Fruit fly (Drosophila melanogaster) whole organism, wandering third instar larva: ENCODE results near the gene spn-A.

ENCODE experiments used
- Abd-B ChIP-seq: fragments of >200 bp; optimal IDR thresholded peaks from 2 replicates; lab custom pipeline; 2017; ENCODE audit warnings: missing biosample characterization, missing genetic modification characterization
- CG32264 ChIP-seq: fragments of 200-800 bp; sonication (Bioruptor generic); optimal IDR thresholded peaks from 2 replicates; lab custom pipeline; 2016; ENCODE audit warnings: missing biosample characterization, missing genetic modification characterization
- CG9705 ChIP-seq: fragments of 200-800 bp; sonication (Bioruptor generic); optimal IDR thresholded peaks from 2 replicates; lab custom pipeline; 2018; ENCODE audit warnings: missing biosample characterization, mild to moderate bottlenecking, missing genetic modification characterization
- CrebA ChIP-seq: fragments of 200-800 bp; sonication (Bioruptor generic); optimal IDR thresholded peaks from 2 replicates; lab custom pipeline; 2016; ENCODE audit warnings: missing biosample characterization, mild to moderate bottlenecking, missing genetic modification characterization, borderline replicate concordance
- Dfd ChIP-seq: fragments of >200 bp; optimal IDR thresholded peaks from 2 replicates; lab custom pipeline; 2017; ENCODE audit warnings: missing biosample characterization, missing genetic modification characterization
- Dif ChIP-seq: fragments of 200-275, 200-300 bp; sonication (Bioruptor generic); optimal IDR thresholded peaks from 2 replicates; lab custom pipeline; 2018; ENCODE audit warnings: missing biosample characterization, missing genetic modification characterization; ENCODE audit not compliant: partially characterized antibody
- GATAd ChIP-seq: sonication (Bioruptor generic); optimal IDR thresholded peaks from 2 replicates; lab custom pipeline; 2016; ENCODE audit warnings: missing biosample characterization, missing genetic modification characterization
- HLH106 ChIP-seq: fragments of 200-800 bp; optimal IDR thresholded peaks from 3 replicates; lab custom pipeline; 2019; ENCODE audit warnings: missing biosample characterization, mild to moderate bottlenecking, missing genetic modification characterization, moderate library complexity
- Hnf4 ChIP-seq: fragments of 200-800 bp; sonication (Bioruptor generic); optimal IDR thresholded peaks from 2 replicates; lab custom pipeline; 2016; ENCODE audit warnings: missing biosample characterization, mild to moderate bottlenecking, missing genetic modification characterization
- Hr78 ChIP-seq: fragments of >200 bp; optimal IDR thresholded peaks from 2 replicates; lab custom pipeline; 2017; ENCODE audit warnings: missing biosample characterization, missing genetic modification characterization
- Hr83 ChIP-seq: fragments of 200-300 bp; sonication (Bioruptor generic); optimal IDR thresholded peaks from 2 replicates; lab custom pipeline; 2016; ENCODE audit warnings: missing biosample characterization, mild to moderate bottlenecking, missing genetic modification characterization, moderate library complexity; ENCODE audit not compliant: poor library complexity, severe bottlenecking
- Jra ChIP-seq: sonication (Bioruptor generic); optimal IDR thresholded peaks from 2 replicates; lab custom pipeline; 2016; ENCODE audit warnings: missing biosample characterization, missing genetic modification characterization
- Mio ChIP-seq: sonication (Bioruptor generic); optimal IDR thresholded peaks from 2 replicates; lab custom pipeline; 2016; ENCODE audit warnings: missing biosample characterization, missing genetic modification characterization
- Myc ChIP-seq: fragments of >200 bp; optimal IDR thresholded peaks from 2 replicates; lab custom pipeline; 2017
- N ChIP-seq: fragments of >200 bp; optimal IDR thresholded peaks from 2 replicates; lab custom pipeline; 2018; ENCODE audit warnings: missing biosample characterization, missing external identifiers, missing genetic modification characterization
- OdsH ChIP-seq: fragments of 200-800 bp; sonication (Bioruptor generic); optimal IDR thresholded peaks from 2 replicates; lab custom pipeline; 2016; ENCODE audit warnings: missing biosample characterization, mild to moderate bottlenecking, missing genetic modification characterization
- Rel ChIP-seq, 2 experiments: fragments of 200-800 bp; sonication (Bioruptor generic) in 1 of 2; optimal IDR thresholded peaks; 2 replicates in 1 of 2; 3 replicates in 1 of 2; lab custom pipeline; 2016 to 2019; ENCODE audit warnings: mild to moderate bottlenecking in 2 of 2, missing biosample characterization in 2 of 2, missing genetic modification characterization in 2 of 2, moderate library complexity in 1 of 2
- Sp1 ChIP-seq: fragments of 200-800 bp; sonication (Bioruptor generic); optimal IDR thresholded peaks from 3 replicates; lab custom pipeline; 2019; ENCODE audit warnings: missing biosample characterization, mild to moderate bottlenecking, missing genetic modification characterization, moderate library complexity
- Vsx2 ChIP-seq: fragments of 200-300, 225-300 bp; sonication (Bioruptor generic); optimal IDR thresholded peaks from 2 replicates; lab custom pipeline; 2018; ENCODE audit warnings: missing biosample characterization, missing genetic modification characterization; ENCODE audit not compliant: partially characterized antibody
- br ChIP-seq: fragments of 200-800 bp; sonication (Bioruptor generic); optimal IDR thresholded peaks from 2 replicates; lab custom pipeline; 2016; ENCODE audit warnings: missing biosample characterization, missing genetic modification characterization
- brk ChIP-seq: fragments of 200-800 bp; sonication (Bioruptor generic); optimal IDR thresholded peaks from 2 replicates; lab custom pipeline; 2016; ENCODE audit warnings: missing biosample characterization, mild to moderate bottlenecking, missing genetic modification characterization
- dl ChIP-seq, 2 experiments: fragments of 175-275, 200-275 bp in 1 of 2; fragments of 200-275 bp in 1 of 2; sonication (Bioruptor generic); optimal IDR thresholded peaks; lab custom pipeline; 2018; ENCODE audit warnings: mild to moderate bottlenecking in 2 of 2, missing biosample characterization in 2 of 2, missing genetic modification characterization in 2 of 2, moderate library complexity in 2 of 2; ENCODE audit not compliant: partially characterized antibody in 2 of 2, insufficient read depth in 1 of 2
- dmrt93B ChIP-seq: fragments of 200-800 bp; sonication (Bioruptor generic); optimal IDR thresholded peaks from 2 replicates; lab custom pipeline; 2018; ENCODE audit warnings: missing biosample characterization, mild to moderate bottlenecking, missing genetic modification characterization
- dsf ChIP-seq: sonication (Bioruptor generic); optimal IDR thresholded peaks from 2 replicates; lab custom pipeline; 2016; ENCODE audit warnings: missing biosample characterization, missing genetic modification characterization, borderline replicate concordance
- ey ChIP-seq: fragments of 200-800 bp; sonication (Bioruptor generic); optimal IDR thresholded peaks from 2 replicates; lab custom pipeline; 2016; ENCODE audit warnings: missing biosample characterization, missing genetic modification characterization
- foxo ChIP-seq, 2 experiments: fragments of 200-800 bp; sonication (Bioruptor generic); optimal IDR thresholded peaks; 2 replicates in 1 of 2; 3 replicates in 1 of 2; lab custom pipeline; 2016 to 2017; ENCODE audit warnings: missing biosample characterization in 2 of 2, missing genetic modification characterization in 2 of 2
- fru ChIP-seq: fragments of 200-800 bp; sonication (Bioruptor generic); optimal IDR thresholded peaks from 3 replicates; lab custom pipeline; 2016; ENCODE audit warnings: missing biosample characterization, mild to moderate bottlenecking, missing genetic modification characterization
- h ChIP-seq: fragments of 200-800 bp; sonication (Bioruptor generic); optimal IDR thresholded peaks from 3 replicates; lab custom pipeline; 2016; ENCODE audit warnings: missing biosample characterization, mild to moderate bottlenecking, missing genetic modification characterization
- jim ChIP-seq: fragments of 175-275, 200-325 bp; sonication (Bioruptor generic); optimal IDR thresholded peaks from 2 replicates; lab custom pipeline; 2016; ENCODE audit warnings: missing biosample characterization, mild to moderate bottlenecking, missing genetic modification characterization
- lola ChIP-seq: fragments of >200 bp; optimal IDR thresholded peaks from 2 replicates; lab custom pipeline; 2017; ENCODE audit warnings: missing biosample characterization, missing genetic modification characterization
- pan ChIP-seq: fragments of >200 bp; optimal IDR thresholded peaks from 2 replicates; lab custom pipeline; 2017
- psq ChIP-seq: fragments of 200-800 bp; sonication (Bioruptor generic); optimal IDR thresholded peaks from 3 replicates; lab custom pipeline; 2017; ENCODE audit warnings: missing biosample characterization, mild to moderate bottlenecking, missing genetic modification characterization, moderate library complexity
- rgr ChIP-seq: fragments of 200-800 bp; sonication (Bioruptor generic); optimal IDR thresholded peaks from 3 replicates; lab custom pipeline; 2016; ENCODE audit warnings: missing biosample characterization, mild to moderate bottlenecking, missing genetic modification characterization
- sage ChIP-seq: fragments of 200-800 bp; sonication (Bioruptor generic); optimal IDR thresholded peaks from 2 replicates; lab custom pipeline; 2016; ENCODE audit warnings: missing biosample characterization, mild to moderate bottlenecking, missing genetic modification characterization
- sv ChIP-seq: fragments of 200-800 bp; sonication (Bioruptor generic); optimal IDR thresholded peaks from 3 replicates; lab custom pipeline; 2016; ENCODE audit warnings: missing biosample characterization, missing genetic modification characterization
- tai ChIP-seq: sonication (Bioruptor generic); optimal IDR thresholded peaks from 2 replicates; lab custom pipeline; 2016; ENCODE audit warnings: missing biosample characterization, missing genetic modification characterization
- usp ChIP-seq: fragments of >200 bp; optimal IDR thresholded peaks from 2 replicates; lab custom pipeline; 2017; ENCODE audit warnings: missing biosample characterization, missing genetic modification characterization
- woc ChIP-seq: sonication (Bioruptor generic); optimal IDR thresholded peaks from 2 replicates; lab custom pipeline; 2016; ENCODE audit warnings: missing biosample characterization, mild to moderate bottlenecking, missing genetic modification characterization

The spn-A gene

dm6 chr3R:30051933-30052332 is 3.9 kb downstream of the spn-A start, which contains the start of gene CG15528:
CG15528 (minus strand) TSS chr3R:30052112.
- no peak for TF ChIP-seq Dfd
- TF ChIP-seq psq (GFP tag; lab: Kevin White, UChicago), result no peak
- no peak for TF ChIP-seq Jra (GFP tag; lab: Kevin White, UChicago)
- TF ChIP-seq h, result no peak
- no peak for TF ChIP-seq HLH106
- no peak for TF ChIP-seq dl (GFP tag; optimal IDR thresholded peaks at IDR 0.05; lab: Kevin White, UChicago; ENCODE audit: insufficient read depth in 1 of 2, partially characterized antibody in 2 of 2)
- TF ChIP-seq rgr (GFP tag; lab: Kevin White, UChicago), result no peak
- TF ChIP-seq dsf (GFP tag; lab: Kevin White, UChicago), result no peak
- TF ChIP-seq br (GFP tag; lab: Kevin White, UChicago), result no peak

- no peak for TF ChIP-seq Abd-B
- no peak for TF ChIP-seq Myc (lab: Kevin White, UChicago)
- no peak for TF ChIP-seq fru (GFP tag; lab: Kevin White, UChicago)
- no peak for TF ChIP-seq HLH106
- TF ChIP-seq dmrt93B (GFP tag; lab: Kevin White, UChicago), result no peak
- no peak for TF ChIP-seq ey (GFP tag; lab: Kevin White, UChicago)
- TF ChIP-seq dl (GFP tag; optimal IDR thresholded peaks at IDR 0.05; lab: Kevin White, UChicago; ENCODE audit: insufficient read depth in 1 of 2, partially characterized antibody in 2 of 2), result no peak
- TF ChIP-seq brk (GFP tag; lab: Kevin White, UChicago), result no peak
- no peak for TF ChIP-seq br (GFP tag; lab: Kevin White, UChicago)
- no peak for TF ChIP-seq Dif (GFP tag; lab: Kevin White, UChicago)
- no peak for TF ChIP-seq jim (GFP tag; lab: Kevin White, UChicago)
- TF ChIP-seq CG32264 (GFP tag; lab: Kevin White, UChicago), result no peak
- TF ChIP-seq lola, result no peak
- no peak for TF ChIP-seq Rel (GFP tag; optimal IDR thresholded peaks at IDR 0.05; lab: Kevin White, UChicago)
- TF ChIP-seq Rel (tag; optimal IDR thresholded peaks at IDR 0.05; lab: Kevin White, UChicago), result no peak
- TF ChIP-seq tai (GFP tag; lab: Kevin White, UChicago), result no peak
Measured at dm6 chr3R:30050448-30050847, 5.4 kb downstream of the spn-A start.

- TF ChIP-seq lola (no peak), br (GFP tag; lab: Kevin White, UChicago) (peak; percentile 95), Dfd (no peak), fru (GFP tag; lab: Kevin White, UChicago) (peak; percentile 96), ey (GFP tag; lab: Kevin White, UChicago) (peak; percentile 89), sage (peak; percentile 88), h (peak; percentile 97), Sp1 (GFP tag; lab: Kevin White, UChicago) (peak; percentile 92), Jra (GFP tag; lab: Kevin White, UChicago) (peak; percentile 93), CG9705 (peak; percentile 96), usp (GFP tag; lab: Kevin White, UChicago) (no peak), Dif (GFP tag; lab: Kevin White, UChicago) (no peak), Hr78 (GFP tag; lab: Kevin White, UChicago) (no peak), jim (GFP tag; lab: Kevin White, UChicago) (peak; percentile 34), Hnf4 (GFP tag; lab: Kevin White, UChicago) (peak; percentile 95), dsf (GFP tag; lab: Kevin White, UChicago) (peak; percentile 89), Myc (lab: Kevin White, UChicago) (peak; percentile 76), CrebA (GFP tag; lab: Kevin White, UChicago) (no peak), CG32264 (GFP tag; lab: Kevin White, UChicago) (peak; percentile 94), Mio (GFP tag; lab: Kevin White, UChicago) (peak; percentile 74), rgr (GFP tag; lab: Kevin White, UChicago) (peak; percentile 95), dmrt93B (GFP tag; lab: Kevin White, UChicago) (peak; percentile 97), HLH106 (peak; percentile 95), Abd-B (no peak), psq (GFP tag; lab: Kevin White, UChicago) (peak; percentile 83), N (no peak), foxo (GFP tag; optimal IDR thresholded peaks at IDR 0.05; lab: Kevin White, UChicago) (peak; percentile 84 to 96), OdsH (GFP tag; lab: Kevin White, UChicago) (peak; percentile 91), sv (GFP tag; lab: Kevin White, UChicago) (peak; percentile 82), pan (lab: Kevin White, UChicago) (no peak), Hr83 (GFP tag; lab: Kevin White, UChicago) (peak; percentile 99), Vsx2 (no peak), woc (GFP tag; lab: Kevin White, UChicago) (peak; percentile 93), Rel (GFP tag; optimal IDR thresholded peaks at IDR 0.05; lab: Kevin White, UChicago) (no peak), Rel (tag; optimal IDR thresholded peaks at IDR 0.05; lab: Kevin White, UChicago) (peak; percentile 67), GATAd (GFP tag; lab: Kevin White, UChicago) (peak; percentile 90), brk (GFP tag; lab: Kevin White, UChicago) (no peak)
- TF ChIP-seq, all 38 proteins: peak for 25
Measured at dm6 chr3R:30046029-30047001, 9.5 kb downstream of the spn-A start, which contains the start of the genes RpL32 and CG7943. RpL32 (minus strand) TSS chr3R:30046161. CG7943 (plus strand) TSS chr3R:30046470.
